Fruit fly (Drosophila melanogaster): ENCODE results near the gene CG12746.
A peak's percentile ranks its signal among the peaks of the same experiment; 100 is the strongest.

Gene CG12746

dm6 chr3R:5601044-5601523, 36.4 kb downstream of the CG12746 start, which contains the start of the genes kra and SecS (continued):
- TF ChIP-seq Ets21C (GFP tag; optimal IDR thresholded peaks at IDR 0.05): peak; percentile 72
- TF ChIP-seq lz (GFP tag; optimal IDR thresholded peaks at IDR 0.05): peak; percentile 69
- TF ChIP-seq spab (GFP tag; optimal IDR thresholded peaks at IDR 0.05): no peak
- TF ChIP-seq CG8119 (GFP tag; IDR thresholded peaks at IDR 0.05): no peak
- peak; percentile 68 for TF ChIP-seq CG31627 (GFP tag; optimal IDR thresholded peaks at IDR 0.05)
- TF ChIP-seq CG6276 (GFP tag; optimal IDR thresholded peaks at IDR 0.05): no peak
- TF ChIP-seq CG34406 (GFP tag; optimal IDR thresholded peaks at IDR 0.05): peak; percentile 16
- no peak for TF ChIP-seq Smox (GFP tag; optimal IDR thresholded peaks at IDR 0.05)
- TF ChIP-seq Ets96B (tag; optimal IDR thresholded peaks at IDR 0.05): peak; percentile 24
- no peak for TF ChIP-seq Lpt (GFP tag; optimal IDR thresholded peaks at IDR 0.05)
- peak; percentile 61 for TF ChIP-seq Sox15 (GFP tag; optimal IDR thresholded peaks at IDR 0.05)
- TF ChIP-seq Met (GFP tag; optimal IDR thresholded peaks at IDR 0.05): peak; percentile 67
- no peak for TF ChIP-seq CG1621 (tag; optimal IDR thresholded peaks at IDR 0.05)
- no peak for TF ChIP-seq Eip93F (GFP tag; optimal IDR thresholded peaks at IDR 0.05)
- TF ChIP-seq salr (GFP tag; optimal IDR thresholded peaks at IDR 0.05): no peak
- peak; percentile 20 for TF ChIP-seq dac (GFP tag; optimal IDR thresholded peaks at IDR 0.05)
- TF ChIP-seq pdm3 (GFP tag; optimal IDR thresholded peaks at IDR 0.05): peak; percentile 68
- TF ChIP-seq CG6792 (GFP tag; optimal IDR thresholded peaks at IDR 0.05): peak; percentile 47
- peak; percentile 79 for TF ChIP-seq Eip78C (GFP tag)
- TF ChIP-seq acj6 (GFP tag; optimal IDR thresholded peaks at IDR 0.05): peak; percentile 71
- peak; percentile 38 for TF ChIP-seq CG6808 (GFP tag; optimal IDR thresholded peaks at IDR 0.05)
- TF ChIP-seq CG10631 (GFP tag; optimal IDR thresholded peaks at IDR 0.05): peak; percentile 64
- peak; percentile 46 for TF ChIP-seq CG8632 (GFP tag; optimal IDR thresholded peaks at IDR 0.05)
- TF ChIP-seq CG3032 (tag; optimal IDR thresholded peaks at IDR 0.05): peak; percentile 44
- peak; percentile 39 for TF ChIP-seq CG8319 (GFP tag; optimal IDR thresholded peaks at IDR 0.05)
- peak; percentile 78 for TF ChIP-seq svp (GFP tag)
- TF ChIP-seq CG16779 (tag; optimal IDR thresholded peaks at IDR 0.05): no peak
- no peak for TF ChIP-seq dsx (GFP tag; optimal IDR thresholded peaks at IDR 0.05; ENCODE audit: poor library complexity, severe bottlenecking)
- TF ChIP-seq Hr4 (GFP tag; optimal IDR thresholded peaks at IDR 0.05): peak; percentile 79
- no peak for TF ChIP-seq CG15336 (GFP tag; IDR thresholded peaks at IDR 0.05)

- TF ChIP-seq Hr38 (GFP tag; optimal IDR thresholded peaks at IDR 0.05) (no peak), Lpt (GFP tag; optimal IDR thresholded peaks at IDR 0.05) (peak; percentile 37), dac (GFP tag; optimal IDR thresholded peaks at IDR 0.05) (peak; percentile 26), Sox14 (GFP tag; optimal IDR thresholded peaks at IDR 0.05) (peak; percentile 64), Met (GFP tag; optimal IDR thresholded peaks at IDR 0.05) (no peak), CG10669 (GFP tag; optimal IDR thresholded peaks at IDR 0.05) (no peak), fkh (GFP tag; optimal IDR thresholded peaks at IDR 0.05) (peak; percentile 86), OdsH (GFP tag; optimal IDR thresholded peaks at IDR 0.05) (no peak), Sox102F (GFP tag; optimal IDR thresholded peaks at IDR 0.05) (no peak), dsx (GFP tag; optimal IDR thresholded peaks at IDR 0.05; ENCODE audit: poor library complexity, severe bottlenecking) (peak; percentile 74), lz (GFP tag; optimal IDR thresholded peaks at IDR 0.05) (peak; percentile 62), CG9139 (GFP tag; optimal IDR thresholded peaks at IDR 0.05) (no peak), salr (GFP tag; optimal IDR thresholded peaks at IDR 0.05) (peak in 1 of 2 experiments; percentile 9), CG6808 (GFP tag; optimal IDR thresholded peaks at IDR 0.05) (peak; percentile 11), vri (GFP tag; optimal IDR thresholded peaks at IDR 0.05) (peak; percentile 41), net (GFP tag; optimal IDR thresholded peaks at IDR 0.05) (no peak), ss (GFP tag; optimal IDR thresholded peaks at IDR 0.05) (no peak), CG34406 (GFP tag; optimal IDR thresholded peaks at IDR 0.05) (no peak), Hr39 (GFP tag; optimal IDR thresholded peaks at IDR 0.05) (peak; percentile 64), CG3919 (GFP tag; optimal IDR thresholded peaks at IDR 0.05) (no peak), Gug (GFP tag; IDR thresholded peaks at IDR 0.05) (peak; percentile 54; the same call in 1 of the 2 replicates), Ets21C (GFP tag; optimal IDR thresholded peaks at IDR 0.05) (peak; percentile 20), CG6854 (GFP tag; optimal IDR thresholded peaks at IDR 0.05) (no peak), acj6 (GFP tag; optimal IDR thresholded peaks at IDR 0.05) (peak; percentile 39), CG6792 (GFP tag; optimal IDR thresholded peaks at IDR 0.05) (peak; percentile 38), fd59A (GFP tag; optimal IDR thresholded peaks at IDR 0.05) (no peak), achi (GFP tag; optimal IDR thresholded peaks at IDR 0.05) (no peak), CG3032 (tag; optimal IDR thresholded peaks at IDR 0.05) (peak; percentile 63), Ets96B (tag; optimal IDR thresholded peaks at IDR 0.05) (peak; percentile 23), esn (GFP tag; optimal IDR thresholded peaks at IDR 0.05) (peak; percentile 68), CG7368 (GFP tag; optimal IDR thresholded peaks at IDR 0.05) (no peak), Smox (GFP tag; optimal IDR thresholded peaks at IDR 0.05) (no peak), CG31627 (GFP tag; optimal IDR thresholded peaks at IDR 0.05) (peak; percentile 67), Sox15 (GFP tag; optimal IDR thresholded peaks at IDR 0.05) (peak; percentile 8), CG8319 (GFP tag; optimal IDR thresholded peaks at IDR 0.05) (no peak)
These were observed 41.8 kb downstream of the CG12746 start, which contains the start of gene asl for dm6 chr3R:5606477-5606876. asl (minus strand) TSS chr3R:5606543.

All from whole organism, prepupa.